Worm (Caenorhabditis elegans) whole organism, mixed stage, embryonic: ENCODE measurements around the gene C45G9.8.

ENCODE experiments used
- M03D4.4 ChIP-seq: sonication (generic microtip); optimal IDR thresholded peaks from 2 replicates; lab custom pipeline; 2017; ENCODE audit warnings: mild to moderate bottlenecking, missing genetic modification characterization, missing compliant biosample characterization
- bed-3 ChIP-seq: fragments of 200-800 bp; sonication (Bioruptor generic); optimal IDR thresholded peaks from 3 replicates; lab custom pipeline; 2018; ENCODE audit warnings: mild to moderate bottlenecking, missing genetic modification characterization, moderate library complexity, missing compliant biosample characterization
- blmp-1 ChIP-seq: fragments of 150-350 bp; optimal IDR thresholded peaks from 2 replicates; lab custom pipeline; 2014; ENCODE audit warnings: missing biosample characterization, missing genetic modification characterization
- ceh-39 ChIP-seq: fragments of 150-350 bp; optimal IDR thresholded peaks from 2 replicates; lab custom pipeline; 2014; ENCODE audit warnings: missing biosample characterization, missing genetic modification characterization
- ceh-43 ChIP-seq: fragments of 200-800 bp; sonication (Bioruptor generic); optimal IDR thresholded peaks from 2 replicates; lab custom pipeline; 2018; ENCODE audit warnings: mild to moderate bottlenecking, missing genetic modification characterization, moderate library complexity, missing compliant biosample characterization
- ceh-83 ChIP-seq: fragments of 200-800 bp; sonication (Bioruptor generic); optimal IDR thresholded peaks from 2 replicates; lab custom pipeline; 2018; ENCODE audit warnings: mild to moderate bottlenecking, missing genetic modification characterization, missing compliant biosample characterization
- ces-1 ChIP-seq: fragments of 150-350 bp; optimal IDR thresholded peaks from 2 replicates; lab custom pipeline; 2014; ENCODE audit warnings: missing biosample characterization, missing genetic modification reagents, missing genetic modification characterization
- cnd-1 ChIP-seq: fragments of 200-800 bp; sonication (Bioruptor generic); optimal IDR thresholded peaks from 2 replicates; lab custom pipeline; 2018; ENCODE audit warnings: mild to moderate bottlenecking, missing genetic modification characterization, missing compliant biosample characterization
- drap-1 ChIP-seq: fragments of 200-800 bp; sonication (Bioruptor generic); optimal IDR thresholded peaks from 3 replicates; lab custom pipeline; 2018; ENCODE audit warnings: mild to moderate bottlenecking, missing genetic modification characterization, missing compliant biosample characterization
- elt-1 ChIP-seq: sonication (generic microtip); optimal IDR thresholded peaks from 2 replicates; lab custom pipeline; 2017; ENCODE audit warnings: missing genetic modification characterization, mild to moderate bottlenecking, missing compliant biosample characterization, antibody characterized with exemption, moderate library complexity, borderline replicate concordance; ENCODE audit not compliant: insufficient read depth
- elt-3 ChIP-seq: fragments of 150-350 bp; optimal IDR thresholded peaks from 2 replicates; lab custom pipeline; 2014; ENCODE audit warnings: missing biosample characterization, missing genetic modification characterization
- flh-1 ChIP-seq: fragments of 200-800 bp; sonication (Bioruptor generic); optimal IDR thresholded peaks from 2 replicates; lab custom pipeline; 2018; ENCODE audit warnings: mild to moderate bottlenecking, missing genetic modification characterization, moderate library complexity, missing compliant biosample characterization
- ham-2 ChIP-seq: fragments of 200-800 bp; sonication (Bioruptor generic); optimal IDR thresholded peaks from 2 replicates; lab custom pipeline; 2018; ENCODE audit warnings: mild to moderate bottlenecking, missing genetic modification characterization, missing compliant biosample characterization
- hlh-1 ChIP-seq: fragments of 150-350 bp; optimal IDR thresholded peaks from 2 replicates; lab custom pipeline; 2014; ENCODE audit warnings: missing biosample characterization, missing genetic modification reagents, missing genetic modification characterization
- lin-13 ChIP-seq: fragments of 150-350 bp; optimal IDR thresholded peaks from 2 replicates; lab custom pipeline; 2014; ENCODE audit warnings: missing biosample characterization, missing genetic modification characterization
- lin-32 ChIP-seq: fragments of 200-800 bp; sonication (Bioruptor generic); optimal IDR thresholded peaks from 2 replicates; lab custom pipeline; 2018; ENCODE audit warnings: mild to moderate bottlenecking, missing genetic modification characterization, missing compliant biosample characterization
- lsy-2 ChIP-seq: fragments of 150-350 bp; optimal IDR thresholded peaks from 2 replicates; lab custom pipeline; 2014; ENCODE audit warnings: missing biosample characterization, missing genetic modification characterization
- mab-5 ChIP-seq: fragments of 150-350 bp; optimal IDR thresholded peaks from 2 replicates; lab custom pipeline; 2014; ENCODE audit warnings: missing biosample characterization, missing genetic modification characterization
- mep-1 ChIP-seq: fragments of 150-350 bp; optimal IDR thresholded peaks from 2 replicates; lab custom pipeline; 2017; ENCODE audit warnings: missing biosample characterization, missing genetic modification reagents, missing genetic modification characterization, inconsistent platforms
- mls-2 ChIP-seq: sonication (generic microtip); optimal IDR thresholded peaks from 2 replicates; lab custom pipeline; 2016; ENCODE audit warnings: mild to moderate bottlenecking, missing genetic modification characterization, moderate library complexity, missing compliant biosample characterization
- nhr-12 ChIP-seq: fragments of 150-350 bp; optimal IDR thresholded peaks from 2 replicates; lab custom pipeline; 2014; ENCODE audit warnings: missing biosample characterization, missing genetic modification characterization
- nhr-2 ChIP-seq: fragments of 150-350 bp; optimal IDR thresholded peaks from 2 replicates; lab custom pipeline; 2014; ENCODE audit warnings: missing biosample characterization, missing genetic modification characterization
- nhr-237 ChIP-seq: fragments of 150-350 bp; optimal IDR thresholded peaks from 2 replicates; lab custom pipeline; 2014; ENCODE audit warnings: missing biosample characterization, missing genetic modification characterization
- nhr-28 ChIP-seq: fragments of 150-350 bp; optimal IDR thresholded peaks from 2 replicates; lab custom pipeline; 2014; ENCODE audit warnings: missing biosample characterization, missing genetic modification characterization
- nhr-76 ChIP-seq: sonication (generic microtip); optimal IDR thresholded peaks from 2 replicates; lab custom pipeline; 2017; ENCODE audit warnings: missing biosample characterization, missing genetic modification characterization
- pha-4 ChIP-seq: fragments of 150-350 bp; optimal IDR thresholded peaks from 2 replicates; lab custom pipeline; 2018; ENCODE audit warnings: missing biosample characterization, missing genetic modification reagents, missing genetic modification characterization
- sem-2 ChIP-seq: fragments of 200-800 bp; sonication (Bioruptor generic); optimal IDR thresholded peaks from 2 replicates; lab custom pipeline; 2018; ENCODE audit warnings: mild to moderate bottlenecking, missing genetic modification characterization, missing compliant biosample characterization
- snpc-4 ChIP-seq: fragments of 150-350 bp; optimal IDR thresholded peaks from 2 replicates; lab custom pipeline; 2014; ENCODE audit warnings: missing biosample characterization, missing genetic modification characterization
- sptf-1 ChIP-seq: sonication (generic microtip); optimal IDR thresholded peaks from 2 replicates; lab custom pipeline; 2017; ENCODE audit warnings: mild to moderate bottlenecking, missing genetic modification characterization, moderate library complexity, missing compliant biosample characterization
- tbx-8 ChIP-seq: fragments of 200-800 bp; sonication (Bioruptor generic); optimal IDR thresholded peaks from 2 replicates; lab custom pipeline; 2018; ENCODE audit warnings: mild to moderate bottlenecking, missing genetic modification characterization, moderate library complexity, missing compliant biosample characterization
- unc-120 ChIP-seq: sonication (generic microtip); optimal IDR thresholded peaks from 2 replicates; lab custom pipeline; 2017; ENCODE audit warnings: missing genetic modification characterization, missing compliant biosample characterization; ENCODE audit not compliant: poor library complexity, severe bottlenecking
- unc-39 ChIP-seq: fragments of 150-350 bp; optimal IDR thresholded peaks from 2 replicates; lab custom pipeline; 2014; ENCODE audit warnings: missing biosample characterization, missing genetic modification characterization
- unc-62 ChIP-seq: fragments of 150-350 bp; optimal IDR thresholded peaks from 2 replicates; lab custom pipeline; 2014; ENCODE audit warnings: missing biosample characterization, missing genetic modification reagents, missing genetic modification characterization
- zip-8 ChIP-seq: fragments of 150-350 bp; optimal IDR thresholded peaks from 2 replicates; lab custom pipeline; 2014; ENCODE audit warnings: missing biosample characterization, missing genetic modification characterization
- ztf-11 ChIP-seq: fragments of 150-350 bp; optimal IDR thresholded peaks from 2 replicates; lab custom pipeline; 2014; ENCODE audit warnings: missing biosample characterization, missing genetic modification characterization

Gene C45G9.8

DNA sequence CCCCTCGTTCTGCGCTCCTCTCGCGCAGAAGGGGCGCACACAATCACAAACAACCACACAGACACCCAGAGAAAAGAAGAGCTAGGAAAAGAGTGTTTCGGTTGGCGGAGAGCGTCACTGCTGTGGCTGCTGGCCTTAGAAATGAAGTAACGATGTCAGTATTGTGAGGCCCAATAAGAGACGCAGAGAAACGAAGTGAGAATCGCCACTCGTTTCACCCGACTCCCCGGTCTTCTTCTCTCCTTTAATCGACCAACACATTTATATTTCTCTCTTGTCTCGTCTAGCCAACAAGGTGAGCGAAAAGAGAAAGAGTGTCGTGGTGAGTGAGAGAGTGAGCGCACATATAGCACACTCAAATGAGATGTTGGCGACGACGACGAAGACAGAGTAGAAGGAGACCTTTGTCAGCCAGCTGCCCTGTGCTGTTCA is 39.5 kb downstream of the C45G9.8 start:
- TF ChIP-seq nhr-12 (tag; lab: Kevin White, UChicago) (no peak), unc-62 (peak; percentile 94), flh-1 (GFP tag; lab: Kevin White, UChicago) (no peak), pha-4 (tag; lab: Kevin White, UChicago) (peak; percentile 47), ceh-83 (GFP tag; lab: Kevin White, UChicago) (no peak), ceh-39 (tag; lab: Kevin White, UChicago) (peak; percentile 72), sem-2 (GFP tag; lab: Kevin White, UChicago) (no peak), tbx-8 (GFP tag; lab: Kevin White, UChicago) (peak; percentile 7), sptf-1 (peak; percentile 52), nhr-76 (tag; lab: Kevin White, UChicago) (no peak), lin-13 (tag; lab: Kevin White, UChicago) (peak; percentile 16), snpc-4 (tag; lab: Kevin White, UChicago) (no peak), nhr-237 (peak; percentile 63), hlh-1 (tag; lab: Kevin White, UChicago) (peak; percentile 74), mab-5 (tag; lab: Kevin White, UChicago) (no peak), ces-1 (GFP tag; lab: Kevin White, UChicago) (peak; percentile 97), zip-8 (peak; percentile 2), mls-2 (tag; lab: Kevin White, UChicago) (peak; percentile 84), ztf-11 (tag; lab: Kevin White, UChicago) (peak; percentile 78), cnd-1 (tag; lab: Kevin White, UChicago) (peak; percentile 68), ceh-43 (GFP tag; lab: Kevin White, UChicago) (peak; percentile 3), M03D4.4 (tag; lab: Kevin White, UChicago) (peak; percentile 67), bed-3 (GFP tag; lab: Kevin White, UChicago) (no peak), unc-120 (tag; lab: Kevin White, UChicago) (peak; percentile 97), drap-1 (GFP tag; lab: Kevin White, UChicago) (peak; percentile 77), blmp-1 (tag; lab: Kevin White, UChicago) (peak; percentile 26), elt-3 (no peak), lsy-2 (tag; lab: Kevin White, UChicago) (peak; percentile 69), elt-1 (no peak), ham-2 (peak; percentile 88), nhr-2 (tag; lab: Kevin White, UChicago) (peak; percentile 61), mep-1 (tag; lab: Kevin White, UChicago) (peak; percentile 89), unc-39 (no peak), lin-32 (GFP tag; lab: Kevin White, UChicago) (no peak), nhr-28 (no peak)

DNA sequence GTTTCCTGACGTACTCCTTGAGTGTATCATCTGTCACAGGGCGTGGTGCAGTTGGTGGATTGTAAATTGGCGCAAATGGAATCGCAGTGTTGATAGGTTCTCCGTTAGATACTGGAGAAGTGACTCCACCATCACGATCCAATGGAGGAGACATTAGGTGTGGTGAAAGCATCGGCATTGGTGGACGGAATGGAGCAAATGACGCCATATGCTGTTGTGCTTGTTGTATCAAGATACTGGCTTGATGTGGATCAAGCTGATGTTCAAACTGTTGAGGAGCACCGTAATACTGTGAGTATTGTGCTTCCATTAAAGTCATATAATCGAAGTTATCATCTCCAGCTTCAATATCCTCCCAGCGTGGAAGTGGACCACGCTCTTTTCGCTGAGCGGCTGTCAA is 41.0 kb downstream of the C45G9.8 start:
- no peak for TF ChIP-seq ztf-11 (tag; lab: Kevin White, UChicago)
- TF ChIP-seq nhr-76 (tag; lab: Kevin White, UChicago): no peak
- TF ChIP-seq unc-120 (tag; lab: Kevin White, UChicago): no peak
- TF ChIP-seq pha-4 (tag; lab: Kevin White, UChicago): no peak
- no peak for TF ChIP-seq nhr-28
- TF ChIP-seq elt-1: no peak
- TF ChIP-seq mab-5 (tag; lab: Kevin White, UChicago): no peak
- TF ChIP-seq mls-2 (tag; lab: Kevin White, UChicago): no peak
- no peak for TF ChIP-seq lin-32 (GFP tag; lab: Kevin White, UChicago)
- no peak for TF ChIP-seq cnd-1 (tag; lab: Kevin White, UChicago)
- TF ChIP-seq elt-3: no peak
- no peak for TF ChIP-seq flh-1 (GFP tag; lab: Kevin White, UChicago)
- TF ChIP-seq M03D4.4 (tag; lab: Kevin White, UChicago): no peak
- no peak for TF ChIP-seq drap-1 (GFP tag; lab: Kevin White, UChicago)
- no peak for TF ChIP-seq sptf-1
- TF ChIP-seq unc-39: no peak
- TF ChIP-seq lsy-2 (tag; lab: Kevin White, UChicago): no peak

DNA sequence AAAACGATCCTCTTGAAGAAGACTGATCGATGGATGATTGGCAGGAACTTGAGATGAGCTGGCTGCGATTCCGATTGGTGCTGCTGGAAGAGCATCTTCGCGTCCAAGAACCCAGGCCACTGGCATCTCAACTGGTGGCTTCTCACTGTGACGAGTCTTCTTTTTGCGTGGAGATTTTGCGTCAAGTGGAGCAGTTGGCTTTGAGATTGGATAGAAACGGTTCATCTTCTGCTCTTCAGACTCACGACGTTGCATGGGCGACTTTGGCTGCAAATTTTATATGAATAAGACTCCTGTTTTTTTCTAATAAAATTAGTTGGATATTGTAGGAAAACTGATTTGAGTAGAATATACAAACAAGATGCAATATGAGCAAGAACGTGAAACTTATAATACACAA is 42.7 kb downstream of the C45G9.8 start:
- no peak for TF ChIP-seq bed-3 (GFP tag; lab: Kevin White, UChicago)
- no peak for TF ChIP-seq nhr-2 (tag; lab: Kevin White, UChicago)
- TF ChIP-seq ceh-39 (tag; lab: Kevin White, UChicago): no peak
- no peak for TF ChIP-seq lin-13 (tag; lab: Kevin White, UChicago)
- no peak for TF ChIP-seq ceh-43 (GFP tag; lab: Kevin White, UChicago)
- TF ChIP-seq M03D4.4 (tag; lab: Kevin White, UChicago): no peak
- no peak for TF ChIP-seq mab-5 (tag; lab: Kevin White, UChicago)
- no peak for TF ChIP-seq mls-2 (tag; lab: Kevin White, UChicago)
- TF ChIP-seq sem-2 (GFP tag; lab: Kevin White, UChicago): no peak
- no peak for TF ChIP-seq ces-1 (GFP tag; lab: Kevin White, UChicago)
- TF ChIP-seq cnd-1 (tag; lab: Kevin White, UChicago): no peak
- no peak for TF ChIP-seq unc-39
- no peak for TF ChIP-seq drap-1 (GFP tag; lab: Kevin White, UChicago)
- no peak for TF ChIP-seq nhr-237
- no peak for TF ChIP-seq pha-4 (tag; lab: Kevin White, UChicago)
- no peak for TF ChIP-seq nhr-76 (tag; lab: Kevin White, UChicago)
- no peak for TF ChIP-seq ceh-83 (GFP tag; lab: Kevin White, UChicago)
- TF ChIP-seq ztf-11 (tag; lab: Kevin White, UChicago): no peak
- TF ChIP-seq elt-1: no peak
- no peak for TF ChIP-seq ham-2
